Fruit fly (Drosophila melanogaster) S2 (cell line): ENCODE data around the gene Rubicon.

Experiments
- CG8478 ChIP-seq: fragments of >200 bp; optimal IDR thresholded peaks from 2 replicates; lab custom pipeline; 2018
- CTCF ChIP-seq, 2 experiments: fragments of >200 bp; optimal IDR thresholded peaks; 2 replicates each; lab custom pipeline; 2018

DNA sequence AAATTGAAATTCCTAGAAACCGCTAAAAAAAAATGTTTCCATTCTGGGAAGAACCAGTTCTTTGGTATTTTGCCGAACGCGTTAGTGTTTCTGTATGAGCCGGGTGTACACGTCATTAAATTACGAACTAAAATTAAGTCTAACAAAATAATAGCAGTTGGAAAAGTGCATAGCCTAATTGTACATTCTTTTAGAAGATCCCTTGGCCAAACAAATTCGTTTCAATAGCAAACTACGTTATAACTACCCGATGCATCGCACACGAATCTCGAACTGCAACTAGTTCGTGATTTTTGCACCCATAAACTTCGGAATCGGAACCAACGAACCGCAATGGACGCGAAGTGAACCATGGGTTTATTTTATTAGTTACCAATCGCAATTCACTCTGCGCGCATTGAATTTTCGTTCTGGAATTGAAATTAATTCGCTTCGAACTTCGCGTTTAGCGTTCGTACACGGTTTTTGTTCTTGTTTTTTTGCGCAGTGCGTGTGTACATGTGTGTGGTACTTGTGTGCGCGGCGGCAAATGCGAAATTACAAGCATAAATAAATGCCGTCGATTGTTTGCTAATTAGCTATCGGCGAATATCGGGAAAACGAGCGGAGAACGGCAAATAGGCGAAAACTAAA lies 4.4 kb downstream of the Rubicon start, which contains the start of gene CAH3:
- TF ChIP-seq CG8478 (lab: Kevin White, UChicago) = no peak
- TF ChIP-seq CTCF (optimal IDR thresholded peaks at IDR 0.05; lab: Kevin White, UChicago) = no peak
